Worm (Caenorhabditis elegans): ENCODE data around the gene cap-1.

The cap-1 gene

ce11 chrIV:7222088-7222487, 7.9 kb downstream of the cap-1 start:
- TF ChIP-seq nhr-80 (tag; optimal IDR thresholded peaks at IDR 0.05): no peak
- no peak for TF ChIP-seq aptf-3 (GFP tag; IDR thresholded peaks at IDR 0.05)
- no peak for TF ChIP-seq hsf-1 (GFP tag; IDR thresholded peaks at IDR 0.05)
- TF ChIP-seq somi-1 (GFP tag; optimal IDR thresholded peaks at IDR 0.05): no peak
- no peak for TF ChIP-seq madf-3 (GFP tag; IDR thresholded peaks at IDR 0.05)
- TF ChIP-seq efl-1 (GFP tag; optimal IDR thresholded peaks at IDR 0.05): no peak
- no peak for TF ChIP-seq B0261.1 (tag; optimal IDR thresholded peaks at IDR 0.05)
- no peak for TF ChIP-seq die-1 (tag; optimal IDR thresholded peaks at IDR 0.05)
- no peak for TF ChIP-seq nfyb-1 (GFP tag; IDR thresholded peaks at IDR 0.05)
- TF ChIP-seq ccch-3 (GFP tag; optimal IDR thresholded peaks at IDR 0.05): no peak
- no peak for TF ChIP-seq Y53G8AR.9 (GFP tag; conservative IDR thresholded peaks at IDR 0.05)

ce11 chrIV:7219398-7220087, 10.5 kb downstream of the cap-1 start, which contains the start of the genes glb-23 and R13A1.1:
TSS of gene glb-23 (minus strand) at chrIV:7219498.
TSS of gene R13A1.1 (plus strand) at chrIV:7220037.
- TF ChIP-seq ceh-27 (GFP tag; optimal IDR thresholded peaks at IDR 0.05) (no peak), T07F8.4 (tag; optimal IDR thresholded peaks at IDR 0.05) (no peak), hmg-20 (GFP tag; IDR thresholded peaks at IDR 0.05) (no peak), C06A6.2 (GFP tag; conservative IDR thresholded peaks at IDR 0.05) (no peak), attf-6 (GFP tag; IDR thresholded peaks at IDR 0.05) (no peak), F55B11.4 (tag; optimal IDR thresholded peaks at IDR 0.05; ENCODE audit: borderline replicate concordance, insufficient read depth) (no peak), dpff-1 (tag; optimal IDR thresholded peaks at IDR 0.05) (no peak), Y95B8A.8 (GFP tag; IDR thresholded peaks at IDR 0.05) (no peak), fkh-3 (tag; optimal IDR thresholded peaks at IDR 0.05) (no peak), unc-62 (GFP tag; optimal IDR thresholded peaks at IDR 0.05) (no peak), ZK185.1 (tag; optimal IDR thresholded peaks at IDR 0.05; ENCODE audit: poor library complexity, severe bottlenecking) (no peak)

DNA sequence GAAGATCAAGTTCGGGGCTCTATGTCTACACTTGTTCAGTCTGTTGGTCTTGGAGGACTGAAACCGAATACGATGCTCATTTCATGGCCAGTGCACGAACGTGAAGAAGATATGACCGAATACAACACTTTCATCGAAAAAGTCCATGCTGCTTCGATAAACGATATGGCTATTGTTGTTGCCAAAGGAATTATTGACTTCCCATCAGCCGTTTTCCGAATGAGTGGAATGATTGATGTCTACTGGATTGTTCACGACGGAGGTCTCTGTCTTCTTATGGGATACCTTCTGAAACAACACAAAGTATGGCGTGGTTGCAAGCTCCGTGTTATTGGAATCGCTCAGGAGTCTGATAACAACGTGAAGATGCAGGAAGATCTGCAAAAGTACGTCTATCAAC, 13.8 kb downstream of the cap-1 start:
- TF ChIP-seq egl-18 (GFP tag; IDR thresholded peaks at IDR 0.05): no peak
- no peak for TF ChIP-seq pha-4 (tag; optimal IDR thresholded peaks at IDR 0.05)

DNA sequence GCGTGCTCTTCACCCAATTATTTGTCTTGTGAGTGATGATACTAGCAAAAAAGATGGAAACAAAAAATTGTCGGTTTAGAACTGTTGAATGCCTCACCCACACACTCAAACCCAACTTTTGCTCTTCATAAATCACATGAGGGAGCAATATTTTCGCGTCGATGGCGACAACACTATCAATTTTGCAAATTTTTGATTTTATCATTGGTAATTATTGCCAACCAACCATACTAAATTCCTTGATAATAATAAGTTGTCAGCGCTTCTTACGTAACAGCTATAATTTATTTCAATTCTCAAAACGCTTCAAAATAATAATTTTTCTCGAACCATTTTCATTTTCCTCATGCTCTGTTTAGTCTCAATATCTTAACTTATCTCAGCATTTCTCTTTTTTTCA, 17.3 kb downstream of the cap-1 start:
- TF ChIP-seq nhr-80 (tag; optimal IDR thresholded peaks at IDR 0.05) (peak; percentile 37), nfyb-1 (GFP tag; IDR thresholded peaks at IDR 0.05) (no peak)

DNA sequence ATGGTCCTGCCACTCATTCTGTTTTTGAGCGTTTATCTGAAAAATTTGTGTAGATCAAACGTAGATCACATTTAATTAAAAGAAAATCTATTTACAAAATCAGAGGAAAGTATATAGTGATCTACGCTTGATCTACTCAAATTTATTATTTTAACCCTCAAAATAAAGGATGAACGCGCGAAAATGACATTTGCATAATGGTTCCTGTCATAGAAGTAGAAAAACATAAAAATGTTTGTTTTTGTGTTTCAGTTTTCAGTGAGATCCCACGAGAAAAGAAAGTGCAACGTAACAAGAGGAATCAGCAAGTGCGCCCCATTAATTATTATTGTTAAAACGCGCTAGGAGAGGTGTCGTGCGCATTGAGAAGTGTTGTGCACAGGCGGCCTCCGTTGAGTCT, 18.7 kb downstream of the cap-1 start:
- TF ChIP-seq die-1 (tag; optimal IDR thresholded peaks at IDR 0.05) (peak; percentile 5), fkh-3 (tag; optimal IDR thresholded peaks at IDR 0.05) (no peak), somi-1 (GFP tag; optimal IDR thresholded peaks at IDR 0.05) (no peak), hrde-1 (tag; optimal IDR thresholded peaks at IDR 0.05; ENCODE audit: borderline replicate concordance) (no peak), hmg-1.2 (GFP tag; IDR thresholded peaks at IDR 0.05) (peak; percentile 38; the same call in 1 of the 2 replicates), F52B5.7 (tag; optimal IDR thresholded peaks at IDR 0.05) (no peak), F49E8.2 (tag; optimal IDR thresholded peaks at IDR 0.05; ENCODE audit: insufficient read depth) (no peak), K12H6.12 (tag; optimal IDR thresholded peaks at IDR 0.05) (no peak), F39B2.1 (GFP tag; IDR thresholded peaks at IDR 0.05) (no peak), F33H1.4 (GFP tag; IDR thresholded peaks at IDR 0.05) (no peak; the same call in 1 of the 2 replicates), aptf-2 (GFP tag; conservative IDR thresholded peaks at IDR 0.05) (peak; percentile 83), xnd-1 (tag; optimal IDR thresholded peaks at IDR 0.05) (peak; percentile 42), madf-6 (GFP tag; IDR thresholded peaks at IDR 0.05) (peak; percentile 90), Y56A3A.18 (GFP tag; IDR thresholded peaks at IDR 0.05) (no peak), aptf-3 (GFP tag; IDR thresholded peaks at IDR 0.05) (no peak), F10E7.11 (tag; optimal IDR thresholded peaks at IDR 0.05) (no peak), lir-1 (GFP tag; conservative IDR thresholded peaks at IDR 0.05) (no peak), hlh-26 (GFP tag; conservative IDR thresholded peaks at IDR 0.05) (no peak), cebp-1 (GFP tag; IDR thresholded peaks at IDR 0.05) (no peak), cebp-1 (tag; optimal IDR thresholded peaks at IDR 0.05) (no peak), tlf-1 (GFP tag; optimal IDR thresholded peaks at IDR 0.05) (no peak), egrh-3 (GFP tag; IDR thresholded peaks at IDR 0.05) (no peak)

Measured in whole organism, young adult.